Fruit fly (Drosophila melanogaster) whole organism, embryonic: ENCODE data around the gene CG12012.

Source experiments
- Adf1 ChIP-seq: fragments of 200-800 bp; sonication (Bioruptor generic); IDR thresholded peaks from 2 replicates; pipeline ENCODE4 v1.3.6; 2022; ENCODE audit warnings: missing biosample characterization, missing genetic modification characterization
- CG11398 ChIP-seq: fragments of 200-800 bp; sonication (Bioruptor generic); optimal IDR thresholded peaks from 2 replicates; lab custom pipeline; 2016; ENCODE audit warnings: missing biosample characterization, missing genetic modification characterization
- CG12744 ChIP-seq: fragments of 200-800 bp; sonication (Bioruptor generic); optimal IDR thresholded peaks from 2 replicates; lab custom pipeline; 2016; ENCODE audit warnings: missing biosample characterization, missing genetic modification characterization
- CG13424 ChIP-seq: fragments of 200-800 bp; sonication (Bioruptor generic); optimal IDR thresholded peaks from 2 replicates; lab custom pipeline; 2019; ENCODE audit warnings: missing biosample characterization, mild to moderate bottlenecking, missing genetic modification characterization, moderate library complexity
- CG13775 ChIP-seq: fragments of 200-800 bp; sonication (Bioruptor generic); optimal IDR thresholded peaks from 3 replicates; lab custom pipeline; 2017; ENCODE audit warnings: missing biosample characterization, mild to moderate bottlenecking, missing genetic modification characterization
- CG13894 ChIP-seq: fragments of 200-800 bp; sonication (Bioruptor generic); optimal IDR thresholded peaks from 3 replicates; lab custom pipeline; 2018; ENCODE audit warnings: missing biosample characterization, mild to moderate bottlenecking, missing genetic modification characterization, moderate library complexity
- CG16779 ChIP-seq: fragments of 200-800 bp; sonication (Bioruptor generic); IDR thresholded peaks from 2 replicates; pipeline ENCODE4 v1.3.6; 2022; ENCODE audit warnings: missing biosample characterization, missing genetic modification characterization
- CG17359 ChIP-seq: fragments of 200-800 bp; sonication (Bioruptor generic); optimal IDR thresholded peaks from 3 replicates; lab custom pipeline; 2018; ENCODE audit warnings: missing biosample characterization, mild to moderate bottlenecking, missing genetic modification characterization, moderate library complexity
- CG17361 ChIP-seq: fragments of 200-800 bp; sonication (Bioruptor generic); IDR thresholded peaks from 3 replicates; pipeline ENCODE4 v1.3.6; 2022; ENCODE audit warnings: missing biosample characterization, missing genetic modification characterization
- CG30403 ChIP-seq: fragments of 200-800 bp; sonication (Bioruptor generic); optimal IDR thresholded peaks from 3 replicates; lab custom pipeline; 2016; ENCODE audit warnings: missing biosample characterization, missing genetic modification characterization
- CG31224 ChIP-seq: fragments of 200-800 bp; sonication (Bioruptor generic); IDR thresholded peaks from 2 replicates; pipeline ENCODE4 v1.3.6; 2022; ENCODE audit warnings: missing biosample characterization, missing genetic modification characterization
- CG33213 ChIP-seq: fragments of 200-800 bp; sonication (Bioruptor generic); optimal IDR thresholded peaks from 3 replicates; lab custom pipeline; 2016; ENCODE audit warnings: missing biosample characterization, missing genetic modification characterization
- CG4360 ChIP-seq: fragments of 200-800 bp; sonication (Bioruptor generic); IDR thresholded peaks from 2 replicates; pipeline ENCODE4 v1.3.6; 2022; ENCODE audit warnings: missing biosample characterization, missing genetic modification characterization
- CG6272 ChIP-seq: fragments of 200-800 bp; sonication (Bioruptor generic); IDR thresholded peaks from 2 replicates; pipeline ENCODE4 v1.3.6; 2022; ENCODE audit warnings: missing biosample characterization, missing genetic modification characterization
- CG7745 ChIP-seq: fragments of 200-800 bp; sonication (Bioruptor generic); optimal IDR thresholded peaks from 2 replicates; lab custom pipeline; 2018; ENCODE audit warnings: missing biosample characterization, mild to moderate bottlenecking, missing genetic modification characterization, moderate library complexity
- CG9932 ChIP-seq: fragments of 200-800 bp; sonication (Bioruptor generic); IDR thresholded peaks from 2 replicates; pipeline ENCODE4 v1.3.6; 2022; ENCODE audit warnings: missing biosample characterization, missing genetic modification characterization
- Dad ChIP-seq: fragments of 200-800 bp; sonication (Bioruptor generic); optimal IDR thresholded peaks from 3 replicates; lab custom pipeline; 2016; ENCODE audit warnings: missing biosample characterization, missing genetic modification characterization
- Dbx ChIP-seq: fragments of 200-800 bp; sonication (Bioruptor generic); IDR thresholded peaks from 3 replicates; pipeline ENCODE4 v1.3.6; 2022; ENCODE audit warnings: missing biosample characterization, missing genetic modification characterization
- Deaf1 ChIP-seq: fragments of 200-800 bp; optimal IDR thresholded peaks from 3 replicates; lab custom pipeline; 2019; ENCODE audit warnings: missing biosample characterization, mild to moderate bottlenecking, missing genetic modification characterization, moderate library complexity
- Eip74EF ChIP-seq, 2 experiments: fragments of 200-800 bp in 1 of 2; fragments of >200 bp in 1 of 2; sonication (Bioruptor generic) in 1 of 2; optimal IDR thresholded peaks; 2 replicates each; lab custom pipeline; 2017 to 2019; ENCODE audit warnings: missing biosample characterization in 2 of 2, missing genetic modification characterization in 2 of 2, mild to moderate bottlenecking in 1 of 2, moderate library complexity in 1 of 2
- GATAe ChIP-seq: fragments of 200-800 bp; sonication (Bioruptor generic); conservative IDR thresholded peaks from 2 replicates; pipeline ENCODE4 v1.3.6; 2022; ENCODE audit warnings: missing biosample characterization, missing genetic modification characterization
- Hmr ChIP-seq: fragments of 200-800 bp; sonication (Bioruptor generic); optimal IDR thresholded peaks from 3 replicates; lab custom pipeline; 2017; ENCODE audit warnings: mild to moderate bottlenecking, missing biosample characterization, missing genetic modification reagents, missing genetic modification characterization
- Hsf ChIP-seq: fragments of 200-800 bp; sonication (Bioruptor generic); optimal IDR thresholded peaks from 3 replicates; lab custom pipeline; 2016; ENCODE audit warnings: missing biosample characterization, missing genetic modification characterization
- Med ChIP-seq: fragments of 200-800 bp; sonication (Bioruptor generic); peaks from one replicate; lab custom pipeline; 2016; ENCODE audit warnings: missing biosample characterization, missing genetic modification characterization, mild to moderate bottlenecking, inconsistent platforms, moderate library complexity
- Nf-YB ChIP-seq: fragments of 200-800 bp; sonication (Bioruptor generic); optimal IDR thresholded peaks from 3 replicates; lab custom pipeline; 2019; ENCODE audit warnings: missing biosample characterization, mild to moderate bottlenecking, missing genetic modification characterization, moderate library complexity
- Poxn ChIP-seq: fragments of 200-800 bp; sonication (Bioruptor generic); IDR thresholded peaks from 2 replicates; pipeline ENCODE4 v1.3.6; 2022; ENCODE audit warnings: missing biosample characterization, missing genetic modification characterization
- Rfx ChIP-seq: fragments of 200-800 bp; sonication (Bioruptor generic); IDR thresholded peaks from 2 replicates; pipeline ENCODE4 v1.3.6; 2022; ENCODE audit warnings: missing biosample characterization, missing genetic modification characterization
- Rx ChIP-seq: fragments of 200-800 bp; sonication (Bioruptor generic); IDR thresholded peaks from 2 replicates; pipeline ENCODE4 v1.3.6; 2022; ENCODE audit warnings: missing biosample characterization, missing genetic modification characterization
- Sox100B ChIP-seq: fragments of 200-800 bp; sonication (Bioruptor generic); optimal IDR thresholded peaks from 3 replicates; lab custom pipeline; 2018; ENCODE audit warnings: missing biosample characterization, mild to moderate bottlenecking, missing genetic modification characterization
- Sox102F ChIP-seq: fragments of 200-800 bp; sonication (Bioruptor generic); optimal IDR thresholded peaks from 2 replicates; lab custom pipeline; 2018; ENCODE audit warnings: missing biosample characterization, mild to moderate bottlenecking, missing genetic modification characterization, moderate library complexity
- amos ChIP-seq: fragments of 200-800 bp; sonication (Bioruptor generic); IDR thresholded peaks from 2 replicates; pipeline ENCODE4 v1.3.6; 2022; ENCODE audit warnings: missing biosample characterization, missing genetic modification characterization; ENCODE audit not compliant: partially characterized antibody
- ara ChIP-seq: fragments of 200-800 bp; sonication (Bioruptor generic); IDR thresholded peaks from 2 replicates; pipeline ENCODE4 v1.3.6; 2022; ENCODE audit warnings: missing biosample characterization, missing genetic modification characterization
- bowl ChIP-seq: fragments of 200-800 bp; sonication (Bioruptor generic); IDR thresholded peaks from 2 replicates; pipeline ENCODE4 v1.3.6; 2022; ENCODE audit warnings: missing biosample characterization, missing genetic modification characterization
- caup ChIP-seq: fragments of 200-800 bp; sonication (Bioruptor generic); optimal IDR thresholded peaks from 3 replicates; lab custom pipeline; 2017; ENCODE audit warnings: missing biosample characterization, mild to moderate bottlenecking, missing genetic modification characterization, moderate library complexity; ENCODE audit not compliant: severe bottlenecking
- chif ChIP-seq, 2 experiments: fragments of 200-800 bp; sonication (Bioruptor generic); optimal IDR thresholded peaks; 3 replicates each; lab custom pipeline; 2016; ENCODE audit warnings: missing biosample characterization in 2 of 2, missing genetic modification characterization in 2 of 2
- dm ChIP-seq: fragments of 200-800 bp; sonication (Bioruptor generic); optimal IDR thresholded peaks from 3 replicates; lab custom pipeline; 2016; ENCODE audit warnings: missing biosample characterization, missing genetic modification characterization
- ftz-f1 ChIP-seq: fragments of 200-800 bp; sonication (Bioruptor generic); optimal IDR thresholded peaks from 2 replicates; lab custom pipeline; 2016; ENCODE audit warnings: missing biosample characterization, missing genetic modification characterization
- gce ChIP-seq: fragments of 200-800 bp; sonication (Bioruptor generic); IDR thresholded peaks from 3 replicates; pipeline ENCODE4 v1.3.6; 2022; ENCODE audit warnings: missing biosample characterization, missing genetic modification characterization
- hb ChIP-seq: fragments of 200-800 bp; sonication (Bioruptor generic); IDR thresholded peaks from 3 replicates; pipeline ENCODE4 v1.3.6; 2022; ENCODE audit warnings: missing biosample characterization, missing genetic modification characterization; ENCODE audit not compliant: partially characterized antibody
- kah ChIP-seq: fragments of 200-800 bp; sonication (Bioruptor generic); optimal IDR thresholded peaks from 2 replicates; lab custom pipeline; 2018; ENCODE audit warnings: missing biosample characterization, mild to moderate bottlenecking, missing genetic modification characterization
- lov ChIP-seq, 2 experiments: fragments of 200-800 bp in 1 of 2; fragments of >200 bp in 1 of 2; sonication (Bioruptor generic) in 1 of 2; IDR thresholded peaks in 1 of 2; optimal IDR thresholded peaks in 1 of 2; 2 replicates in 1 of 2; 3 replicates in 1 of 2; pipeline versions ENCODE4 v1.3.6 to Lab custom; 2017 to 2022; ENCODE audit warnings: missing biosample characterization in 1 of 2, missing genetic modification characterization in 1 of 2
- pb ChIP-seq: fragments of 200-800 bp; sonication (Bioruptor generic); optimal IDR thresholded peaks from 3 replicates; lab custom pipeline; 2016; ENCODE audit warnings: missing biosample characterization, missing genetic modification characterization
- ro ChIP-seq: fragments of 200-800 bp; sonication (Bioruptor generic); IDR thresholded peaks from 2 replicates; pipeline ENCODE4 v1.3.6; 2022; ENCODE audit warnings: missing biosample characterization, missing genetic modification characterization
- scrt ChIP-seq: fragments of 200-800 bp; sonication (Bioruptor generic); optimal IDR thresholded peaks from 2 replicates; lab custom pipeline; 2018; ENCODE audit warnings: missing biosample characterization, mild to moderate bottlenecking, missing genetic modification characterization, moderate library complexity
- sna ChIP-seq: fragments of 200-800 bp; sonication (Bioruptor generic); IDR thresholded peaks from 2 replicates; pipeline ENCODE4 v1.3.6; 2022; ENCODE audit warnings: missing biosample characterization, missing genetic modification characterization; ENCODE audit not compliant: partially characterized antibody
- vnd ChIP-seq: fragments of 200-800 bp; sonication (Bioruptor generic); IDR thresholded peaks from 3 replicates; pipeline ENCODE4 v1.3.6; 2022; ENCODE audit warnings: missing biosample characterization, missing genetic modification characterization; ENCODE audit not compliant: partially characterized antibody
- wdn ChIP-seq: fragments of 200-800 bp; sonication (Bioruptor generic); IDR thresholded peaks from 2 replicates; pipeline ENCODE4 v1.3.6; 2022; ENCODE audit warnings: missing biosample characterization, missing genetic modification characterization
- yki ChIP-seq: fragments of >200 bp; optimal IDR thresholded peaks from 3 replicates; lab custom pipeline; 2018
- zen ChIP-seq: fragments of 200-800 bp; sonication (Bioruptor generic); optimal IDR thresholded peaks from 3 replicates; lab custom pipeline; 2018; ENCODE audit warnings: missing biosample characterization, mild to moderate bottlenecking, missing genetic modification characterization, moderate library complexity

The CG12012 gene

dm6 chr3L:3384596-3385436, 8.3 kb downstream of the CG12012 start (continued):
- TF ChIP-seq CG13775 (peak; percentile 11), CG17359 (tag; lab: Kevin White, UChicago) (peak; percentile 46), CG13424 (peak; percentile 44), CG6272 (GFP tag; lab: Robert Waterston, UW) (no peak), CG7745 (tag; lab: Kevin White, UChicago) (no peak), yki (no peak), CG4360 (no peak), Nf-YB (peak; percentile 34), GATAe (no peak), CG30403 (peak; percentile 50), Rfx (peak; percentile 35; the same call in 1 of the 2 replicates), CG31224 (GFP tag; lab: Robert Waterston, UW) (no peak), pb (GFP tag; lab: Kevin White, UChicago) (no peak), chif (GFP tag; optimal IDR thresholded peaks at IDR 0.05; lab: Kevin White, UChicago) (no peak), CG9932 (GFP tag; lab: Robert Waterston, UW) (no peak), Deaf1 (tag; lab: Kevin White, UChicago) (no peak), zen (no peak), sna (GFP tag; lab: Robert Waterston, UW) (no peak), bowl (GFP tag; lab: Robert Waterston, UW) (no peak), wdn (GFP tag; lab: Robert Waterston, UW) (no peak), CG12744 (GFP tag; lab: Kevin White, UChicago) (no peak), Hsf (peak; percentile 24), CG17361 (GFP tag; lab: Robert Waterston, UW) (peak; percentile 86), amos (GFP tag; lab: Robert Waterston, UW) (no peak), Dbx (GFP tag; lab: Robert Waterston, UW) (no peak), Hmr (no peak), vnd (GFP tag; lab: Robert Waterston, UW) (no peak), gce (GFP tag; lab: Robert Waterston, UW) (no peak), Dad (no peak), CG13894 (no peak), dm (GFP tag; lab: Kevin White, UChicago) (no peak), Sox100B (peak; percentile 63), ro (GFP tag; lab: Robert Waterston, UW) (no peak), Adf1 (GFP tag; lab: Robert Waterston, UW) (no peak), caup (GFP tag; lab: Kevin White, UChicago) (no peak), ftz-f1 (no peak), scrt (GFP tag; lab: Kevin White, UChicago) (no peak), Sox102F (GFP tag; lab: Kevin White, UChicago) (peak; percentile 52), hb (GFP tag; lab: Robert Waterston, UW) (no peak), CG33213 (GFP tag; lab: Kevin White, UChicago) (no peak), Poxn (GFP tag; lab: Robert Waterston, UW) (no peak), CG11398 (GFP tag; lab: Kevin White, UChicago) (no peak), ara (GFP tag; lab: Robert Waterston, UW) (no peak), Eip74EF (GFP tag; optimal IDR thresholded peaks at IDR 0.05; lab: Kevin White, UChicago) (no peak), Med (GFP tag; lab: Kevin White, UChicago) (peak; percentile 43), lov (optimal IDR thresholded peaks at IDR 0.05; lab: Kevin White, UChicago) (no peak), lov (GFP tag; IDR thresholded peaks at IDR 0.05; lab: Robert Waterston, UW) (no peak), Rx (GFP tag; lab: Robert Waterston, UW) (0 out of 2 replicates have a peak, but pooled peaks have one; percentile 5), CG16779 (GFP tag; lab: Robert Waterston, UW) (no peak), kah (GFP tag; lab: Kevin White, UChicago) (no peak)
